Worm (Caenorhabditis elegans) whole organism, midembryonic: ENCODE measurements around the gene gldi-5.

Source experiments
- T22C8.4 ChIP-seq: fragments of 200-800 bp; sonication (Bioruptor generic); IDR thresholded peaks from 2 replicates; pipeline ENCODE4 v1.3.6; 2022; ENCODE audit warnings: missing genetic modification characterization, missing compliant biosample characterization
- flt-1 ChIP-seq: fragments of 200-800 bp; sonication (Bioruptor generic); IDR thresholded peaks from 2 replicates; pipeline ENCODE4 v1.3.6; 2022; ENCODE audit warnings: missing genetic modification characterization, missing compliant biosample characterization

DNA sequence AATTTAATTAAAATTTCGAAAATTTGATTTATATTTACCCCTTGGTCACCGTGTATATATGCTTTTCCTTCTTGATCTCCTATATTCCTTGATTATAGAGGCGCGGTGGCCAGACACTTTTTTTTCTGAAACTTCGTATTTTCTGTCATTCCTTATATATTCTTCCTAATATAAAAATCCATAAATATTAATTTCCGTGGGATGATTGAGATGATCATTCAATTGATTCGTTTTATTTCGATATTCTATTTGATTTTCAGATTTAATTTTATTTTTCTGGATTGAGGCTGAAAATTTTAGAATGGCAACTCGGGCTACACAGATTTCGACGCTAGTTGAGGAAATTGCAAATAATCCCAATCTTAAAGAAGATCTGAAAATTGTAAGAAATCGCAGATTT, 19.7 kb downstream of the gldi-5 start, which contains the start of gene dph-1:
- TF ChIP-seq T22C8.4 (GFP tag; lab: Robert Waterston, UW) (no peak), flt-1 (no peak)
